Fruit fly (Drosophila melanogaster): ENCODE results near the gene CG13622.

DNA sequence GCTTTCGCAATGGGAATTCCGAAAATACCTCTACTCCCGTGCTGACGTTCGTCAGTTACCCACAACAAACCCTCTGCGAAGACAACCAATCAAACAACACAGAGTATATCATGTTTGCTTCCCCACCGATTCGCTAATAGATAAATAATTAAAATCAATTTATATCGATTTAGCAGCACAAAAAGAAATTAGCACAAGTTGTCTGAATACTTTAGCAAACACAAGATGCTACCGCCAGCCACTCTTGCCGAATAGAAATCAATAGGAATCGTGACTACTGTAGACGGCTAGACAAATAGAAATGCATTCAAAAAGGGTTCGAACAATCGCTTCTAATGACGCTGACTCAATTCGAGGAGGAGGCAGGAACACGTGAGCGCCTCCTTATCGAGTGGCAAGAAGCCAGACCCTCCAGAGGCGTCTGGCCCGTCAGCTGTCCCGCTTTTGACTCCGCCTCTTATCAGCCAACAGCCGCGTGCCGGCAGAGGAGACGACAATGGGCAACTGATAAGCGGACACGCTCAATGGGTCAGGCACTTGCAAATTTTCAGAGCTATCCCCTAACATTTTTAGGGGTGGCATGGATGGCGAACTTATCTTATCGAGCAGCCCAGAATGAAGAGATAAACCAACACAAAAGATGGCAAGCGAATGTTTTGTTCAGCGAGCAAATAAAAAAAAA is 44.9 kb upstream of the CG13622 start:
- TF ChIP-seq CG11762 (GFP tag; optimal IDR thresholded peaks at IDR 0.05; ENCODE audit: insufficient read depth) (no peak), CG8119 (GFP tag; IDR thresholded peaks at IDR 0.05) (no peak), cyc (GFP tag; optimal IDR thresholded peaks at IDR 0.05) (no peak)
